Fruit fly (Drosophila melanogaster) whole organism, embryonic: ENCODE measurements around the gene CG8564.
A peak's percentile ranks its signal among the peaks of the same experiment; 100 is the strongest.

ENCODE experiments used
- Atf-2 ChIP-seq: fragments of 200-800 bp; sonication (Bioruptor generic); optimal IDR thresholded peaks from 2 replicates; lab custom pipeline; 2016; ENCODE audit warnings: missing biosample characterization, missing genetic modification characterization
- B-H2 ChIP-seq: fragments of 200-800 bp; sonication (Bioruptor generic); optimal IDR thresholded peaks from 2 replicates; lab custom pipeline; 2018; ENCODE audit warnings: missing biosample characterization, mild to moderate bottlenecking, missing genetic modification characterization
- CG10565 ChIP-seq: fragments of 200-800 bp; sonication (Bioruptor generic); optimal IDR thresholded peaks from 3 replicates; lab custom pipeline; 2016; ENCODE audit warnings: missing biosample characterization, mild to moderate bottlenecking, missing genetic modification characterization
- CG12744 ChIP-seq: fragments of 200-800 bp; sonication (Bioruptor generic); optimal IDR thresholded peaks from 2 replicates; lab custom pipeline; 2016; ENCODE audit warnings: missing biosample characterization, missing genetic modification characterization
- CG16863 ChIP-seq: fragments of 200-800 bp; sonication (Bioruptor generic); optimal IDR thresholded peaks from 3 replicates; lab custom pipeline; 2016; ENCODE audit warnings: missing biosample characterization, missing genetic modification characterization
- CG17186 ChIP-seq: fragments of 200-800 bp; sonication (Bioruptor generic); optimal IDR thresholded peaks from 3 replicates; lab custom pipeline; 2017; ENCODE audit warnings: missing biosample characterization, missing genetic modification reagents, missing genetic modification characterization
- CG32767 ChIP-seq: fragments of 200-800 bp; sonication (Bioruptor generic); IDR thresholded peaks from 2 replicates; pipeline ENCODE4 v1.3.6; 2022; ENCODE audit warnings: missing biosample characterization, missing genetic modification characterization
- CG34224 ChIP-seq: fragments of 200-800 bp; sonication (Bioruptor generic); IDR thresholded peaks from 3 replicates; pipeline ENCODE4 v1.3.6; 2022; ENCODE audit warnings: missing biosample characterization, missing genetic modification characterization; ENCODE audit not compliant: partially characterized antibody
- CG3726 ChIP-seq: fragments of 200-800 bp; sonication (Bioruptor generic); IDR thresholded peaks from 3 replicates; pipeline ENCODE4, ENCODE4 v1.3.6; 2022; ENCODE audit warnings: missing biosample characterization, missing genetic modification characterization
- CG3847 ChIP-seq: fragments of 200-800 bp; sonication (Bioruptor generic); IDR thresholded peaks from 2 replicates; pipeline ENCODE4 v1.3.6; 2022; ENCODE audit warnings: missing biosample characterization, missing genetic modification characterization
- CG3995 ChIP-seq: fragments of 200-800 bp; sonication (Bioruptor generic); optimal IDR thresholded peaks from 3 replicates; lab custom pipeline; 2016; ENCODE audit warnings: missing biosample characterization, missing genetic modification characterization
- CG4404 ChIP-seq: fragments of 200-800 bp; sonication (Bioruptor generic); IDR thresholded peaks from 2 replicates; pipeline ENCODE4 v1.3.6; 2022; ENCODE audit warnings: missing biosample characterization, missing genetic modification characterization
- CG5953 ChIP-seq: fragments of 200-800 bp; sonication (Bioruptor generic); IDR thresholded peaks from 2 replicates; pipeline ENCODE4 v1.3.6; 2022; ENCODE audit warnings: missing biosample characterization, missing genetic modification characterization
- CG8388 ChIP-seq: fragments of 200-800 bp; sonication (Bioruptor generic); optimal IDR thresholded peaks from 2 replicates; lab custom pipeline; 2019; ENCODE audit warnings: missing biosample characterization, mild to moderate bottlenecking, missing genetic modification characterization, moderate library complexity
- CG9817 ChIP-seq: fragments of 200-800 bp; sonication (Bioruptor generic); optimal IDR thresholded peaks from 2 replicates; lab custom pipeline; 2018; ENCODE audit warnings: missing biosample characterization, mild to moderate bottlenecking, missing genetic modification characterization, moderate library complexity
- Dad ChIP-seq: fragments of 200-800 bp; sonication (Bioruptor generic); optimal IDR thresholded peaks from 3 replicates; lab custom pipeline; 2016; ENCODE audit warnings: missing biosample characterization, missing genetic modification characterization
- Dip3 ChIP-seq: fragments of 200-800 bp; sonication (Bioruptor generic); optimal IDR thresholded peaks from 3 replicates; lab custom pipeline; 2016; ENCODE audit warnings: missing biosample characterization, missing genetic modification characterization
- Doc3 ChIP-seq: fragments of 200-800 bp; sonication (Bioruptor generic); IDR thresholded peaks from 3 replicates; pipeline ENCODE4 v1.3.6; 2022; ENCODE audit warnings: missing biosample characterization, missing genetic modification characterization; ENCODE audit not compliant: partially characterized antibody
- Dref ChIP-seq: fragments of 200-800 bp; sonication (Bioruptor generic); IDR thresholded peaks from 2 replicates; pipeline ENCODE4 v1.3.6; 2022; ENCODE audit warnings: missing biosample characterization, missing genetic modification characterization
- Drgx ChIP-seq: fragments of 200-800 bp; sonication (Bioruptor generic); IDR thresholded peaks from 2 replicates; pipeline ENCODE4 v1.3.6; 2022; ENCODE audit warnings: missing biosample characterization, missing genetic modification characterization
- E2f1 ChIP-seq: fragments of 200-800 bp; sonication (Bioruptor generic); IDR thresholded peaks from 2 replicates; pipeline ENCODE4 v1.3.6; 2022; ENCODE audit warnings: missing biosample characterization, missing genetic modification characterization
- Eip74EF ChIP-seq, 2 experiments: fragments of 200-800 bp in 1 of 2; fragments of >200 bp in 1 of 2; sonication (Bioruptor generic) in 1 of 2; optimal IDR thresholded peaks; 2 replicates each; lab custom pipeline; 2017 to 2019; ENCODE audit warnings: missing biosample characterization in 2 of 2, missing genetic modification characterization in 2 of 2, mild to moderate bottlenecking in 1 of 2, moderate library complexity in 1 of 2
- HmgZ ChIP-seq: fragments of 200-800 bp; sonication (Bioruptor generic); optimal IDR thresholded peaks from 2 replicates; lab custom pipeline; 2018; ENCODE audit warnings: missing biosample characterization, mild to moderate bottlenecking, missing genetic modification characterization
- Lhr ChIP-seq: fragments of 200-800 bp; sonication (Bioruptor generic); optimal IDR thresholded peaks from 3 replicates; lab custom pipeline; 2017; ENCODE audit warnings: mild to moderate bottlenecking, missing biosample characterization, missing genetic modification reagents, missing genetic modification characterization
- Myb ChIP-seq: fragments of 200-800 bp; sonication (Bioruptor generic); optimal IDR thresholded peaks from 2 replicates; lab custom pipeline; 2016; ENCODE audit warnings: missing biosample characterization, missing genetic modification characterization
- Opbp ChIP-seq: fragments of 200-800 bp; sonication (Bioruptor generic); IDR thresholded peaks from 3 replicates; pipeline ENCODE4 v1.3.6; 2022; ENCODE audit warnings: missing biosample characterization, missing genetic modification characterization; ENCODE audit not compliant: partially characterized antibody
- Sox100B ChIP-seq: fragments of 200-800 bp; sonication (Bioruptor generic); optimal IDR thresholded peaks from 3 replicates; lab custom pipeline; 2018; ENCODE audit warnings: missing biosample characterization, mild to moderate bottlenecking, missing genetic modification characterization
- Usf ChIP-seq: fragments of 200-800 bp; sonication (Bioruptor generic); optimal IDR thresholded peaks from 2 replicates; lab custom pipeline; 2017; ENCODE audit warnings: missing genotype, missing biosample characterization, missing genetic modification characterization
- YL-1 ChIP-seq: fragments of 200-800 bp; sonication (Bioruptor generic); optimal IDR thresholded peaks from 3 replicates; lab custom pipeline; 2017; ENCODE audit warnings: missing biosample characterization, mild to moderate bottlenecking, missing genetic modification characterization
- bab2 ChIP-seq: fragments of 200-800 bp; sonication (Bioruptor generic); optimal IDR thresholded peaks from 2 replicates; lab custom pipeline; 2016; ENCODE audit warnings: missing biosample characterization, missing genetic modification characterization
- bsh ChIP-seq, 2 experiments: fragments of 200-800 bp; sonication (Bioruptor generic); optimal IDR thresholded peaks; 2 replicates each; lab custom pipeline; 2017 to 2018; ENCODE audit warnings: mild to moderate bottlenecking in 2 of 2, missing biosample characterization in 2 of 2, missing genetic modification characterization in 2 of 2, moderate library complexity in 1 of 2
- chif ChIP-seq, 2 experiments: fragments of 200-800 bp; sonication (Bioruptor generic); optimal IDR thresholded peaks; 3 replicates each; lab custom pipeline; 2016; ENCODE audit warnings: missing biosample characterization in 2 of 2, missing genetic modification characterization in 2 of 2
- emc ChIP-seq: fragments of 200-800 bp; sonication (Bioruptor generic); optimal IDR thresholded peaks from 2 replicates; lab custom pipeline; 2016; ENCODE audit warnings: missing biosample characterization, missing genetic modification characterization
- exex ChIP-seq: fragments of 200-800 bp; sonication (Bioruptor generic); optimal IDR thresholded peaks from 4 replicates; lab custom pipeline; 2018; ENCODE audit warnings: missing biosample characterization, mild to moderate bottlenecking, missing genetic modification characterization, moderate library complexity
- fd96Cb ChIP-seq: fragments of 200-800 bp; sonication (Bioruptor generic); optimal IDR thresholded peaks from 2 replicates; lab custom pipeline; 2018; ENCODE audit warnings: missing biosample characterization, mild to moderate bottlenecking, missing genetic modification characterization, moderate library complexity
- gce ChIP-seq: fragments of 200-800 bp; sonication (Bioruptor generic); IDR thresholded peaks from 3 replicates; pipeline ENCODE4 v1.3.6; 2022; ENCODE audit warnings: missing biosample characterization, missing genetic modification characterization
- gcm2 ChIP-seq: fragments of 200-800 bp; sonication (Bioruptor generic); optimal IDR thresholded peaks from 2 replicates; lab custom pipeline; 2016; ENCODE audit warnings: missing biosample characterization, missing genetic modification characterization
- ham ChIP-seq: fragments of 200-800 bp; sonication (Bioruptor generic); IDR thresholded peaks from 2 replicates; pipeline ENCODE4 v1.3.6; 2022; ENCODE audit warnings: missing biosample characterization, missing genetic modification characterization
- jumu ChIP-seq: fragments of 200-800 bp; sonication (Bioruptor generic); optimal IDR thresholded peaks from 3 replicates; lab custom pipeline; 2016; ENCODE audit warnings: missing biosample characterization, missing genetic modification characterization
- lilli ChIP-seq: fragments of 200-800 bp; sonication (Bioruptor generic); optimal IDR thresholded peaks from 3 replicates; lab custom pipeline; 2016; ENCODE audit warnings: missing biosample characterization, missing genetic modification characterization
- odd ChIP-seq: fragments of 200-800 bp; sonication (Bioruptor generic); optimal IDR thresholded peaks from 2 replicates; lab custom pipeline; 2017; ENCODE audit warnings: missing biosample characterization, mild to moderate bottlenecking, missing genetic modification characterization
- sens-2 ChIP-seq: fragments of 200-800 bp; sonication (Bioruptor generic); IDR thresholded peaks from 2 replicates; pipeline ENCODE4 v1.3.6; 2022; ENCODE audit warnings: missing biosample characterization, missing genetic modification characterization
- sima ChIP-seq: fragments of 200-800 bp; sonication (Bioruptor generic); optimal IDR thresholded peaks from 2 replicates; lab custom pipeline; 2016; ENCODE audit warnings: missing biosample characterization, missing genetic modification characterization
- sob ChIP-seq: fragments of 200-800 bp; sonication (Bioruptor generic); IDR thresholded peaks from 2 replicates; pipeline ENCODE4 v1.3.6; 2022; ENCODE audit warnings: missing biosample characterization, missing genetic modification characterization
- tap ChIP-seq: fragments of 200-800 bp; optimal IDR thresholded peaks from 3 replicates; lab custom pipeline; 2019; ENCODE audit warnings: missing biosample characterization, mild to moderate bottlenecking, missing genetic modification characterization, moderate library complexity
- tna ChIP-seq: fragments of 200-800 bp; sonication (Bioruptor generic); IDR thresholded peaks from 2 replicates; pipeline ENCODE4 v1.3.6; 2022; ENCODE audit warnings: missing biosample characterization, missing genetic modification characterization; ENCODE audit not compliant: partially characterized antibody
- trem ChIP-seq: fragments of 200-800 bp; optimal IDR thresholded peaks from 3 replicates; lab custom pipeline; 2019; ENCODE audit warnings: missing biosample characterization, mild to moderate bottlenecking, missing genetic modification characterization, moderate library complexity
- vnd ChIP-seq: fragments of 200-800 bp; sonication (Bioruptor generic); IDR thresholded peaks from 3 replicates; pipeline ENCODE4 v1.3.6; 2022; ENCODE audit warnings: missing biosample characterization, missing genetic modification characterization; ENCODE audit not compliant: partially characterized antibody
- zen ChIP-seq: fragments of 200-800 bp; sonication (Bioruptor generic); optimal IDR thresholded peaks from 3 replicates; lab custom pipeline; 2018; ENCODE audit warnings: missing biosample characterization, mild to moderate bottlenecking, missing genetic modification characterization, moderate library complexity

The CG8564 gene

dm6 chr3L:7367798-7368678 lies 19.7 kb downstream of the CG8564 start (continued):
- TF ChIP-seq bab2 (GFP tag; lab: Kevin White, UChicago) (peak; percentile 3), Dref (no peak), CG5953 (GFP tag; lab: Robert Waterston, UW) (peak; percentile 57; the same call in 1 of the 2 replicates), CG3995 (GFP tag; lab: Kevin White, UChicago) (no peak), emc (no peak), E2f1 (no peak), CG8388 (GFP tag; lab: Kevin White, UChicago) (no peak), CG3847 (GFP tag; lab: Robert Waterston, UW) (no peak), sob (0 out of 2 replicates have a peak, but pooled peaks have one; percentile 38), CG3726 (no peak), CG4404 (GFP tag; lab: Robert Waterston, UW) (no peak), Dip3 (no peak), Usf (GFP tag; lab: Kevin White, UChicago) (no peak), CG34224 (GFP tag; lab: Robert Waterston, UW) (no peak), Drgx (GFP tag; lab: Robert Waterston, UW) (no peak), trem (tag; lab: Kevin White, UChicago) (no peak), exex (tag; lab: Kevin White, UChicago) (peak; percentile 88), ham (GFP tag; lab: Robert Waterston, UW) (no peak), bsh (GFP tag; optimal IDR thresholded peaks at IDR 0.05; lab: Kevin White, UChicago) (peak in 1 of 2 experiments; percentile 37), Atf-2 (GFP tag; lab: Kevin White, UChicago) (no peak), Lhr (GFP tag; lab: Kevin White, UChicago) (no peak), gcm2 (GFP tag; lab: Kevin White, UChicago) (no peak), CG10565 (GFP tag; lab: Kevin White, UChicago) (no peak), Doc3 (GFP tag; lab: Robert Waterston, UW) (no peak), jumu (no peak), Myb (GFP tag; lab: Kevin White, UChicago) (no peak), sens-2 (0 out of 2 replicates have a peak, but pooled peaks have one; percentile 17), fd96Cb (peak; percentile 29), tna (GFP tag; lab: Robert Waterston, UW) (no peak), lilli (GFP tag; lab: Kevin White, UChicago) (peak; percentile 35), odd (GFP tag; lab: Kevin White, UChicago) (no peak), CG12744 (GFP tag; lab: Kevin White, UChicago) (no peak), CG9817 (tag; lab: Kevin White, UChicago) (no peak), HmgZ (tag; lab: Kevin White, UChicago) (no peak), chif (GFP tag; optimal IDR thresholded peaks at IDR 0.05; lab: Kevin White, UChicago) (no peak), sima (GFP tag; lab: Kevin White, UChicago) (no peak), tap (peak; percentile 29), YL-1 (GFP tag; lab: Kevin White, UChicago) (no peak), CG32767 (GFP tag; lab: Robert Waterston, UW) (peak; percentile 42; the same call in 1 of the 2 replicates), vnd (GFP tag; lab: Robert Waterston, UW) (0 out of 3 replicates have a peak, but pooled peaks have one; percentile 28), CG17186 (GFP tag; lab: Kevin White, UChicago) (no peak), Opbp (GFP tag; lab: Robert Waterston, UW) (no peak), CG16863 (GFP tag; lab: Kevin White, UChicago) (no peak), Dad (GFP tag; lab: Kevin White, UChicago) (no peak), zen (tag; lab: Kevin White, UChicago) (no peak), gce (no peak), Sox100B (peak; percentile 48), Eip74EF (GFP tag; optimal IDR thresholded peaks at IDR 0.05; lab: Kevin White, UChicago) (no peak), B-H2 (GFP tag; lab: Kevin White, UChicago) (no peak)
